Worm (Caenorhabditis elegans) whole organism, late embryonic: ENCODE data around the gene pcm-1.

ENCODE experiments used
- C38D4.7 ChIP-seq: fragments of 200-800 bp; sonication (Bioruptor generic); optimal IDR thresholded peaks from 2 replicates; lab custom pipeline; 2018; ENCODE audit warnings: mild to moderate bottlenecking, missing genetic modification characterization, moderate library complexity, missing compliant biosample characterization
- F13H6.1 ChIP-seq: sonication (generic microtip); optimal IDR thresholded peaks from 2 replicates; lab custom pipeline; 2016; ENCODE audit warnings: missing genetic modification characterization, missing compliant biosample characterization
- K09A11.1 ChIP-seq: sonication (generic microtip); optimal IDR thresholded peaks from 2 replicates; lab custom pipeline; 2017; ENCODE audit warnings: antibody characterized with exemption, mild to moderate bottlenecking, missing genetic modification characterization, missing compliant biosample characterization; ENCODE audit not compliant: insufficient read depth
- T23F11.4 ChIP-seq: fragments of 200-800 bp; sonication (Bioruptor generic); optimal IDR thresholded peaks from 2 replicates; lab custom pipeline; 2018; ENCODE audit warnings: mild to moderate bottlenecking, missing genetic modification characterization, missing compliant biosample characterization
- ama-1 ChIP-seq: fragments of 150-350 bp; optimal IDR thresholded peaks from 2 replicates; lab custom pipeline; 2014
- ceh-14 ChIP-seq: sonication (generic microtip); optimal IDR thresholded peaks from 2 replicates; lab custom pipeline; 2016; ENCODE audit warnings: missing genotype, missing genetic modification characterization, missing compliant biosample characterization
- ceh-19 ChIP-seq: fragments of 200-800 bp; sonication (Bioruptor generic); optimal IDR thresholded peaks from 2 replicates; lab custom pipeline; 2018; ENCODE audit warnings: mild to moderate bottlenecking, missing genetic modification characterization, missing compliant biosample characterization
- ceh-2 ChIP-seq: sonication (generic microtip); optimal IDR thresholded peaks from 2 replicates; lab custom pipeline; 2016; ENCODE audit warnings: missing genotype, missing genetic modification characterization, missing compliant biosample characterization
- ceh-22 ChIP-seq: sonication (generic microtip); optimal IDR thresholded peaks from 2 replicates; lab custom pipeline; 2017; ENCODE audit warnings: missing biosample characterization, missing genetic modification characterization
- ceh-30 ChIP-seq: fragments of 150-350 bp; optimal IDR thresholded peaks from 2 replicates; lab custom pipeline; 2014; ENCODE audit warnings: missing biosample characterization, missing genetic modification characterization
- ceh-31 ChIP-seq: sonication (generic microtip); optimal IDR thresholded peaks from 2 replicates; lab custom pipeline; 2016; ENCODE audit warnings: missing genetic modification characterization, missing compliant biosample characterization
- ceh-34 ChIP-seq: sonication (generic microtip); optimal IDR thresholded peaks from 2 replicates; lab custom pipeline; 2016; ENCODE audit warnings: mild to moderate bottlenecking, missing genetic modification characterization, missing compliant biosample characterization
- ceh-6 ChIP-seq: fragments of 200-800 bp; sonication (Bioruptor generic); optimal IDR thresholded peaks from 2 replicates; lab custom pipeline; 2018; ENCODE audit warnings: mild to moderate bottlenecking, missing genetic modification characterization, missing compliant biosample characterization
- che-1 ChIP-seq: sonication (generic microtip); optimal IDR thresholded peaks from 2 replicates; lab custom pipeline; 2016; ENCODE audit warnings: mild to moderate bottlenecking, missing genetic modification characterization, missing compliant biosample characterization
- dmd-4 ChIP-seq: sonication (generic microtip); optimal IDR thresholded peaks from 2 replicates; lab custom pipeline; 2016; ENCODE audit warnings: borderline replicate concordance, missing genetic modification characterization, missing compliant biosample characterization
- ets-4 ChIP-seq: sonication (generic microtip); optimal IDR thresholded peaks from 2 replicates; lab custom pipeline; 2016; ENCODE audit warnings: missing genetic modification characterization, missing compliant biosample characterization
- eyg-1 ChIP-seq: sonication (generic microtip); optimal IDR thresholded peaks from 2 replicates; lab custom pipeline; 2016; ENCODE audit warnings: missing genotype, missing genetic modification characterization, missing compliant biosample characterization
- fkh-6 ChIP-seq: sonication (generic microtip); optimal IDR thresholded peaks from 2 replicates; lab custom pipeline; 2016; ENCODE audit warnings: missing genetic modification characterization, missing compliant biosample characterization
- hlh-13 ChIP-seq: fragments of 200-800 bp; sonication (Bioruptor generic); optimal IDR thresholded peaks from 2 replicates; lab custom pipeline; 2018; ENCODE audit warnings: mild to moderate bottlenecking, missing genetic modification characterization, missing compliant biosample characterization
- hlh-30 ChIP-seq: sonication (generic microtip); optimal IDR thresholded peaks from 2 replicates; lab custom pipeline; 2017; ENCODE audit warnings: antibody characterized with exemption, missing genetic modification characterization, missing compliant biosample characterization; ENCODE audit not compliant: insufficient read depth
- hlh-6 ChIP-seq: sonication (generic microtip); optimal IDR thresholded peaks from 2 replicates; lab custom pipeline; 2016; ENCODE audit warnings: missing genotype, missing genetic modification characterization, missing compliant biosample characterization
- hlh-8 ChIP-seq: sonication (generic microtip); optimal IDR thresholded peaks from 2 replicates; lab custom pipeline; 2016; ENCODE audit warnings: missing genotype, missing genetic modification characterization, missing compliant biosample characterization
- lin-11 ChIP-seq: fragments of 200-800 bp; sonication (Bioruptor generic); optimal IDR thresholded peaks from 2 replicates; lab custom pipeline; 2018; ENCODE audit warnings: mild to moderate bottlenecking, missing genetic modification characterization, missing compliant biosample characterization
- mec-3 ChIP-seq: sonication (generic microtip); optimal IDR thresholded peaks from 2 replicates; lab custom pipeline; 2016; ENCODE audit warnings: borderline replicate concordance, missing genetic modification characterization, missing compliant biosample characterization
- nhr-232 ChIP-seq: sonication (generic microtip); optimal IDR thresholded peaks from 2 replicates; lab custom pipeline; 2016; ENCODE audit warnings: missing genetic modification characterization, missing compliant biosample characterization
- odd-2 ChIP-seq: sonication (generic microtip); optimal IDR thresholded peaks from 2 replicates; lab custom pipeline; 2017; ENCODE audit warnings: antibody characterized with exemption, mild to moderate bottlenecking, missing genetic modification characterization, missing compliant biosample characterization
- pat-9 ChIP-seq: fragments of 200-800 bp; sonication (Bioruptor generic); optimal IDR thresholded peaks from 2 replicates; lab custom pipeline; 2018; ENCODE audit warnings: mild to moderate bottlenecking, missing genetic modification characterization, moderate library complexity, missing compliant biosample characterization
- pax-1 ChIP-seq: fragments of 150-350 bp; optimal IDR thresholded peaks from 2 replicates; lab custom pipeline; 2014; ENCODE audit warnings: missing biosample characterization, missing genetic modification characterization
- pha-2 ChIP-seq: sonication (generic microtip); optimal IDR thresholded peaks from 2 replicates; lab custom pipeline; 2017; ENCODE audit warnings: mild to moderate bottlenecking, missing genetic modification characterization, missing compliant biosample characterization
- pha-4 ChIP-seq: fragments of 150-350 bp; optimal IDR thresholded peaks from 2 replicates; lab custom pipeline; 2018; ENCODE audit warnings: missing biosample characterization, missing genetic modification reagents, missing genetic modification characterization
- pqm-1 ChIP-seq: sonication (generic microtip); optimal IDR thresholded peaks from 2 replicates; lab custom pipeline; 2016; ENCODE audit warnings: missing genetic modification characterization, missing compliant biosample characterization
- pros-1 ChIP-seq: fragments of 150-350 bp; optimal IDR thresholded peaks from 2 replicates; lab custom pipeline; 2014; ENCODE audit warnings: missing biosample characterization, missing genetic modification reagents, missing genetic modification characterization
- rnt-1 ChIP-seq: sonication (generic microtip); optimal IDR thresholded peaks from 2 replicates; lab custom pipeline; 2016; ENCODE audit warnings: missing genetic modification characterization, missing compliant biosample characterization
- sdc-2 ChIP-seq: sonication (generic microtip); optimal IDR thresholded peaks from 2 replicates; lab custom pipeline; 2016; ENCODE audit warnings: missing genotype, missing genetic modification characterization, missing compliant biosample characterization
- sox-4 ChIP-seq: sonication (generic microtip); optimal IDR thresholded peaks from 2 replicates; lab custom pipeline; 2017; ENCODE audit warnings: mild to moderate bottlenecking, missing genetic modification characterization, inconsistent platforms, missing compliant biosample characterization
- syd-9 ChIP-seq: sonication (generic microtip); optimal IDR thresholded peaks from 2 replicates; lab custom pipeline; 2016; ENCODE audit warnings: mild to moderate bottlenecking, missing genetic modification characterization, moderate library complexity, missing compliant biosample characterization
- ttx-3 ChIP-seq: sonication (generic microtip); optimal IDR thresholded peaks from 2 replicates; lab custom pipeline; 2016; ENCODE audit warnings: missing genetic modification reagents, missing genetic modification characterization, missing compliant biosample characterization
- unc-42 ChIP-seq: sonication (generic microtip); optimal IDR thresholded peaks from 2 replicates; lab custom pipeline; 2016; ENCODE audit warnings: missing genotype, missing genetic modification characterization, missing compliant biosample characterization
- unc-55 ChIP-seq: sonication (generic microtip); optimal IDR thresholded peaks from 2 replicates; lab custom pipeline; 2017; ENCODE audit warnings: missing biosample characterization, missing genetic modification reagents, missing genetic modification characterization
- zip-5 ChIP-seq: sonication (generic microtip); optimal IDR thresholded peaks from 2 replicates; lab custom pipeline; 2016; ENCODE audit warnings: missing genetic modification characterization, missing compliant biosample characterization
- ztf-16 ChIP-seq: sonication (generic microtip); optimal IDR thresholded peaks from 2 replicates; lab custom pipeline; 2017; ENCODE audit warnings: missing genetic modification characterization, missing compliant biosample characterization

Gene pcm-1

DNA sequence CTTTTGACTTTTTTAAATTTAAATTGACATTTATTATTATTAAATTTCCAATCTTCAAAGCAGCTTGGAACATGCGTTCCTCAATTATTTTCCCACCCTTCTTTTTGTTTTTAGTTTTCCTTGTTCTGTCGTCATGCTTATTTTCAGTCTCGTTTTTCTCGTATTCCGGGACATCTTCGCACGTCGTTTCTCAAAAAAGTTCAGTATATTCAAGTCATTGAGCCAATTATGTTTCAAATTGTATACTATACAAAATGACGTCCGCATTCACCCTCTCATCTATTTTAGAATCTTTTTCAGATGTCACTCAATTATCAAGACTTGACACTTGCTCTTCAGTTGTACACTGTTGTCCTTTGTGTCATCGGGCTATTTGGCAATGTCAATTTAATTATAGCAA is 36.3 kb downstream of the pcm-1 start, which contains the start of gene srsx-17:
TSS of gene srsx-17 (plus strand) at position 301 of the 400 bp plus-strand sequence.
- TF ChIP-seq F13H6.1 (tag; lab: Kevin White, UChicago) = no peak
- no peak for TF ChIP-seq ceh-30 (tag; lab: Kevin White, UChicago)
- TF ChIP-seq odd-2 (tag; lab: Kevin White, UChicago) = no peak
- no peak for TF ChIP-seq pros-1 (tag; lab: Kevin White, UChicago)
- no peak for TF ChIP-seq hlh-13 (GFP tag; lab: Kevin White, UChicago)
- no peak for TF ChIP-seq ceh-2 (tag; lab: Kevin White, UChicago)
- TF ChIP-seq ztf-16 (tag; lab: Kevin White, UChicago) = no peak

DNA sequence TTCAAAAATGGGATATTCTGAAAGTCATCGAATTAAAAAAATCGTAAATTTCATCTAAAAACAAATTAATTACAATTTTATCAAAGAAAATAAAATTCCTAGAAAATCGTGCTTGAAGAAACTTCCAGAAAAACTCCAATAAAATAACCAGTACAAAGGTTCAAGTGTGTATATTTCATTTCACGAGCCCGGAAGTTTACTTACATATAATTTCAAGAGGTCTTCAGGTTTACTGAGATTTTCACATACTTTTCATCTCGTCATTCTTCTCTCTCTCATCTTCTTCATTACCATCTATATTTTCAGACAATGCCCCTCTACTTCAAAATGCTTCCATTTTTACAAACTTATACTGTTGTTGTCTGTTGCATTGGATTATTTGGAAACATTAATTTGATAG is 41.4 kb downstream of the pcm-1 start, which contains the start of gene srsx-18:
TSS of gene srsx-18 (plus strand) at position 301 of the 400 bp plus-strand sequence.
- TF ChIP-seq unc-42 (tag; lab: Kevin White, UChicago) = no peak
- no peak for TF ChIP-seq syd-9 (tag; lab: Kevin White, UChicago)
- no peak for TF ChIP-seq unc-55 (GFP tag; lab: Kevin White, UChicago)
- TF ChIP-seq nhr-232 = no peak
- no peak for TF ChIP-seq hlh-6
- no peak for TF ChIP-seq ceh-22 (tag; lab: Kevin White, UChicago)
- TF ChIP-seq pax-1 (tag; lab: Kevin White, UChicago) = no peak
- no peak for TF ChIP-seq sox-4 (tag; lab: Kevin White, UChicago)
- TF ChIP-seq K09A11.1 (tag; lab: Kevin White, UChicago) = no peak
- no peak for TF ChIP-seq dmd-4 (tag; lab: Kevin White, UChicago)
- TF ChIP-seq mec-3 = no peak
- no peak for TF ChIP-seq ceh-6 (GFP tag; lab: Kevin White, UChicago)
- TF ChIP-seq pat-9 (tag; lab: Kevin White, UChicago) = no peak
- TF ChIP-seq ama-1 (lab: Kevin White, UChicago) = no peak
- no peak for TF ChIP-seq ets-4 (tag; lab: Kevin White, UChicago)
- no peak for TF ChIP-seq pqm-1 (tag; lab: Kevin White, UChicago)
- no peak for TF ChIP-seq fkh-6 (tag; lab: Kevin White, UChicago)

DNA sequence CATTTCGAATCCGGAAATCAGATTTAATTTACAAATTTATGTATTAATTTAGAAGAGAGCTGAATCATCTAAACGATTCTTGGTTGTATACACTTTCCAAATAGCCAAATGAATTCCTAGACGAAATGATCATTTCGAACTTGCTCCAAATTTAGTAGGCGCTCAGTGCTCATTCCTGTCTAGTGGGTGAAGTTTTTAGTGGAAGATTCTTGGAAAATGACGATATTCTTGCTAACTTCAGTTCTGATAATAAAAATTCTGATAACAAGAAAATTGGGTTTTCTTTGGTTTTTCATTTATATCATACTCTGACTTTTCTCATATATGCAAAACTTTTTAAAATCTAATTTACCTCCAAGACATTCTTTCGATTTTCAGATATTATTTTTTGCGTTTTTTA is 41.9 kb downstream of the pcm-1 start:
- TF ChIP-seq hlh-13 (GFP tag; lab: Kevin White, UChicago) (no peak), zip-5 (tag; lab: Kevin White, UChicago) (no peak), dmd-4 (tag; lab: Kevin White, UChicago) (no peak), pqm-1 (tag; lab: Kevin White, UChicago) (no peak), ttx-3 (no peak), ama-1 (lab: Kevin White, UChicago) (no peak), ceh-31 (tag; lab: Kevin White, UChicago) (no peak), ceh-30 (tag; lab: Kevin White, UChicago) (no peak), ceh-19 (GFP tag; lab: Kevin White, UChicago) (no peak), che-1 (tag; lab: Kevin White, UChicago) (no peak), eyg-1 (tag; lab: Kevin White, UChicago) (no peak), pax-1 (tag; lab: Kevin White, UChicago) (no peak), lin-11 (tag; lab: Kevin White, UChicago) (no peak), mec-3 (no peak), pha-2 (tag; lab: Kevin White, UChicago) (no peak), ceh-34 (no peak), unc-55 (GFP tag; lab: Kevin White, UChicago) (no peak), rnt-1 (no peak), pha-4 (no peak)
- TF ChIP-seq, all 69 proteins: peak for 0

DNA sequence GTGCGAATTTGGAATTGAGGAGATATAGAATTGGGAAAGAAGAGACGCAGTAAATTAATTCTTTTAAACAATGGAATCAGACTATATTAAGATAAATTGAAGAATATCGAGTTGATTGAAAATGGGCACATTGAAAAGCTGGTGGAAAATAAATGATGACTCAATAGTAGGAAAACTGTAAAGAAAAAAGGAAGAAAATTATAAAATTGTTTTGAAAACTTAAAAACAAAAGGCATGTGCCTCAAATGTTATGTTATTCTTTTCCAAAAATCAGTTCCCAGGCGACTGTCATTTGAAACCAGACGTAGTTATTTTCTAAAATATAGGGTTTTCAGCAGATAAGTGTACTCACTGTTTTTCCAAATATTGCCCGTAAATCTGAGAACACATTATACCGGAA is 43.8 kb downstream of the pcm-1 start, which contains the start of gene C04E6.12:
TSS of gene C04E6.12 (minus strand) at position 101 of the 400 bp plus-strand sequence.
- no peak for TF ChIP-seq ceh-14 (tag; lab: Kevin White, UChicago)
- TF ChIP-seq C38D4.7 = no peak
- no peak for TF ChIP-seq pha-2 (tag; lab: Kevin White, UChicago)
- TF ChIP-seq pax-1 (tag; lab: Kevin White, UChicago) = no peak
- TF ChIP-seq hlh-8 = no peak
- no peak for TF ChIP-seq hlh-30 (tag; lab: Kevin White, UChicago)
- no peak for TF ChIP-seq ceh-2 (tag; lab: Kevin White, UChicago)
- TF ChIP-seq syd-9 (tag; lab: Kevin White, UChicago) = no peak
- TF ChIP-seq unc-55 (GFP tag; lab: Kevin White, UChicago) = no peak
- no peak for TF ChIP-seq T23F11.4 (GFP tag; lab: Kevin White, UChicago)
- TF ChIP-seq ceh-31 (tag; lab: Kevin White, UChicago) = no peak
- no peak for TF ChIP-seq K09A11.1 (tag; lab: Kevin White, UChicago)
- no peak for TF ChIP-seq pros-1 (tag; lab: Kevin White, UChicago)
- TF ChIP-seq sdc-2 (tag; lab: Kevin White, UChicago) = no peak
- TF ChIP-seq nhr-232 = no peak
